Fruit fly (Drosophila melanogaster) whole organism, adult: Measurements from ENCODE around the gene inaF-B.

Experiments used
- CG11617 ChIP-seq: fragments of 200-800 bp; sonication (Bioruptor generic); optimal IDR thresholded peaks from 2 replicates; lab custom pipeline; 2017; ENCODE audit warnings: mild to moderate bottlenecking, missing biosample characterization, missing genetic modification reagents, missing genetic modification characterization
- CG12768 ChIP-seq: fragments of 200-800 bp; sonication (Bioruptor generic); optimal IDR thresholded peaks from 2 replicates; lab custom pipeline; 2017; ENCODE audit warnings: missing biosample characterization, missing genetic modification characterization, mild to moderate bottlenecking, moderate library complexity, missing genetic modification reagents
- CG14711 ChIP-seq: fragments of 200-800 bp; sonication (Bioruptor generic); optimal IDR thresholded peaks from 2 replicates; lab custom pipeline; 2018; ENCODE audit warnings: missing biosample characterization, mild to moderate bottlenecking, missing genetic modification characterization, moderate library complexity
- CG33017 ChIP-seq: fragments of 200-800 bp; sonication (Bioruptor generic); optimal IDR thresholded peaks from 2 replicates; lab custom pipeline; 2018; ENCODE audit warnings: missing biosample characterization, mild to moderate bottlenecking, missing genetic modification characterization, moderate library complexity
- CG5204 ChIP-seq: fragments of 200-800 bp; sonication (Bioruptor generic); optimal IDR thresholded peaks from 2 replicates; lab custom pipeline; 2016; ENCODE audit warnings: missing biosample characterization, missing genetic modification characterization
- Clk ChIP-seq: fragments of 200-800 bp; sonication (Bioruptor generic); optimal IDR thresholded peaks from 2 replicates; lab custom pipeline; 2017; ENCODE audit warnings: missing biosample characterization, missing genetic modification characterization
- Crg-1 ChIP-seq: fragments of 200-800 bp; sonication (Bioruptor generic); optimal IDR thresholded peaks from 2 replicates; lab custom pipeline; 2016; ENCODE audit warnings: missing biosample characterization, missing genetic modification characterization
- Hr96 ChIP-seq: fragments of 200-800 bp; sonication (Bioruptor generic); optimal IDR thresholded peaks from 2 replicates; lab custom pipeline; 2016; ENCODE audit warnings: missing biosample characterization, missing genetic modification characterization
- Mnt ChIP-seq: fragments of 200-800 bp; sonication (Bioruptor generic); optimal IDR thresholded peaks from 2 replicates; lab custom pipeline; 2016; ENCODE audit warnings: missing biosample characterization, mild to moderate bottlenecking, missing genetic modification characterization
- bab1 ChIP-seq: fragments of 200-800 bp; sonication (Bioruptor generic); optimal IDR thresholded peaks from 3 replicates; lab custom pipeline; 2019; ENCODE audit warnings: missing biosample characterization, mild to moderate bottlenecking, missing genetic modification characterization, moderate library complexity
- kay ChIP-seq: fragments of 200-800 bp; sonication (Bioruptor generic); peaks from one replicate; lab custom pipeline; 2016; ENCODE audit warnings: missing biosample characterization, missing genetic modification characterization, borderline replicate concordance
- pad ChIP-seq: fragments of 200-800 bp; sonication (Bioruptor generic); optimal IDR thresholded peaks from 3 replicates; lab custom pipeline; 2017; ENCODE audit warnings: missing biosample characterization, missing genetic modification characterization, mild to moderate bottlenecking, moderate library complexity, missing genetic modification reagents
- tj ChIP-seq: fragments of 200-800 bp; sonication (Bioruptor generic); optimal IDR thresholded peaks from 3 replicates; lab custom pipeline; 2017; ENCODE audit warnings: missing biosample characterization, mild to moderate bottlenecking, missing genetic modification characterization, moderate library complexity
- toe ChIP-seq: fragments of 200-800 bp; sonication (Bioruptor generic); optimal IDR thresholded peaks from 2 replicates; lab custom pipeline; 2016; ENCODE audit warnings: missing biosample characterization, missing genetic modification characterization

dm6 chrX:11683480-11683879 lies 49.1 kb downstream of the inaF-B start:
- TF ChIP-seq CG5204 (GFP tag; lab: Kevin White, UChicago) (no peak), CG11617 (GFP tag; lab: Kevin White, UChicago) (no peak), pad (peak; percentile 6), Mnt (peak; percentile 62), bab1 (peak; percentile 50), Hr96 (peak; percentile 5), Crg-1 (GFP tag; lab: Kevin White, UChicago) (no peak), CG12768 (peak; percentile 2), Clk (GFP tag; lab: Kevin White, UChicago) (no peak), CG33017 (tag; lab: Kevin White, UChicago) (no peak), toe (GFP tag; lab: Kevin White, UChicago) (no peak), CG14711 (no peak), kay (GFP tag; lab: Kevin White, UChicago) (no peak), tj (GFP tag; lab: Kevin White, UChicago) (peak; percentile 29)
